Fruit fly (Drosophila melanogaster) whole organism, embryonic: Measurements from ENCODE around the gene sima.

Experiments used
- ATbp ChIP-seq: fragments of 200-800 bp; sonication (Bioruptor generic); optimal IDR thresholded peaks from 2 replicates; lab custom pipeline; 2017; ENCODE audit warnings: missing biosample characterization, mild to moderate bottlenecking, missing genetic modification characterization, missing genetic modification reagents
- B-H1 ChIP-seq: fragments of 200-800 bp; sonication (Bioruptor generic); IDR thresholded peaks from 3 replicates; pipeline ENCODE4 v1.3.6; 2022; ENCODE audit warnings: missing biosample characterization, missing genetic modification characterization
- CG10431 ChIP-seq: fragments of 200-800 bp; sonication (Bioruptor generic); optimal IDR thresholded peaks from 3 replicates; lab custom pipeline; 2018; ENCODE audit warnings: missing biosample characterization, mild to moderate bottlenecking, missing genetic modification characterization
- CG10959 ChIP-seq: fragments of 200-800 bp; sonication (Bioruptor generic); IDR thresholded peaks from 2 replicates; pipeline ENCODE4 v1.3.6; 2022; ENCODE audit warnings: missing biosample characterization, missing genetic modification characterization
- CG11085 ChIP-seq: fragments of 200-800 bp; sonication (Bioruptor generic); IDR thresholded peaks from 2 replicates; pipeline ENCODE4 v1.3.6; 2022; ENCODE audit warnings: missing biosample characterization, missing genetic modification characterization
- CG11696 ChIP-seq: fragments of 200-800 bp; sonication (Bioruptor generic); IDR thresholded peaks from 2 replicates; pipeline ENCODE4 v1.3.6; 2022; ENCODE audit warnings: missing biosample characterization, missing genetic modification characterization
- CG14014 ChIP-seq: fragments of 200-800 bp; sonication (Bioruptor generic); IDR thresholded peaks from 2 replicates; pipeline ENCODE4 v1.3.6; 2022; ENCODE audit warnings: missing biosample characterization, missing genetic modification characterization
- CG15011 ChIP-seq: fragments of 200-800 bp; sonication (Bioruptor generic); optimal IDR thresholded peaks from 3 replicates; lab custom pipeline; 2018; ENCODE audit warnings: missing biosample characterization, mild to moderate bottlenecking, missing genetic modification characterization
- CG17359 ChIP-seq: fragments of 200-800 bp; sonication (Bioruptor generic); optimal IDR thresholded peaks from 3 replicates; lab custom pipeline; 2018; ENCODE audit warnings: missing biosample characterization, mild to moderate bottlenecking, missing genetic modification characterization, moderate library complexity
- CG18476 ChIP-seq: fragments of 200-800 bp; sonication (Bioruptor generic); optimal IDR thresholded peaks from 2 replicates; lab custom pipeline; 2016; ENCODE audit warnings: missing biosample characterization, mild to moderate bottlenecking, missing genetic modification characterization
- CG30403 ChIP-seq: fragments of 200-800 bp; sonication (Bioruptor generic); optimal IDR thresholded peaks from 3 replicates; lab custom pipeline; 2016; ENCODE audit warnings: missing biosample characterization, missing genetic modification characterization
- CG3065 ChIP-seq: fragments of 200-800 bp; sonication (Bioruptor generic); optimal IDR thresholded peaks from 2 replicates; lab custom pipeline; 2016; ENCODE audit warnings: missing biosample characterization, missing genetic modification characterization
- CG33557 ChIP-seq: fragments of 200-800 bp; sonication (Bioruptor generic); optimal IDR thresholded peaks from 2 replicates; lab custom pipeline; 2019; ENCODE audit warnings: missing biosample characterization, mild to moderate bottlenecking, missing genetic modification characterization, moderate library complexity
- CG6765 ChIP-seq: fragments of 200-800 bp; sonication (Bioruptor generic); optimal IDR thresholded peaks from 3 replicates; lab custom pipeline; 2017; ENCODE audit warnings: missing biosample characterization, mild to moderate bottlenecking, missing genetic modification characterization
- CG9932 ChIP-seq: fragments of 200-800 bp; sonication (Bioruptor generic); IDR thresholded peaks from 2 replicates; pipeline ENCODE4 v1.3.6; 2022; ENCODE audit warnings: missing biosample characterization, missing genetic modification characterization
- Dip3 ChIP-seq: fragments of 200-800 bp; sonication (Bioruptor generic); optimal IDR thresholded peaks from 3 replicates; lab custom pipeline; 2016; ENCODE audit warnings: missing biosample characterization, missing genetic modification characterization
- Drgx ChIP-seq: fragments of 200-800 bp; sonication (Bioruptor generic); IDR thresholded peaks from 2 replicates; pipeline ENCODE4 v1.3.6; 2022; ENCODE audit warnings: missing biosample characterization, missing genetic modification characterization
- Gug ChIP-seq: fragments of 200-800 bp; sonication (Bioruptor generic); IDR thresholded peaks from 4 replicates; pipeline ENCODE4 v1.3.6; 2022; ENCODE audit warnings: missing biosample characterization, missing genetic modification characterization
- H15 ChIP-seq: fragments of 200-800 bp; sonication (Bioruptor generic); IDR thresholded peaks from 3 replicates; pipeline ENCODE4 v1.3.6; 2022; ENCODE audit warnings: missing biosample characterization, missing genetic modification characterization
- Hmr ChIP-seq: fragments of 200-800 bp; sonication (Bioruptor generic); optimal IDR thresholded peaks from 3 replicates; lab custom pipeline; 2017; ENCODE audit warnings: mild to moderate bottlenecking, missing biosample characterization, missing genetic modification reagents, missing genetic modification characterization
- Nf-YA ChIP-seq: fragments of 200-800 bp; sonication (Bioruptor generic); IDR thresholded peaks from 2 replicates; pipeline ENCODE4 v1.3.6; 2022; ENCODE audit warnings: missing biosample characterization, missing genetic modification characterization
- Oaz ChIP-seq: fragments of 200-800 bp; sonication (Bioruptor generic); IDR thresholded peaks from 2 replicates; pipeline ENCODE4 v1.3.6; 2022; ENCODE audit warnings: missing biosample characterization, missing genetic modification characterization
- PHDP ChIP-seq: fragments of 200-800 bp; sonication (Bioruptor generic); optimal IDR thresholded peaks from 3 replicates; lab custom pipeline; 2018; ENCODE audit warnings: missing biosample characterization, mild to moderate bottlenecking, missing genetic modification characterization, moderate library complexity
- Spps ChIP-seq: fragments of 200-800 bp; sonication (Bioruptor generic); optimal IDR thresholded peaks from 2 replicates; lab custom pipeline; 2018; ENCODE audit warnings: missing biosample characterization, mild to moderate bottlenecking, missing genetic modification characterization
- TFAM ChIP-seq: fragments of 200-800 bp; sonication (Bioruptor generic); optimal IDR thresholded peaks from 2 replicates; lab custom pipeline; 2017; ENCODE audit warnings: missing biosample characterization, missing genetic modification characterization, inconsistent platforms
- Taf1 ChIP-seq: fragments of 200-800 bp; sonication (Bioruptor generic); IDR thresholded peaks from 2 replicates; pipeline ENCODE4 v1.3.6; 2022; ENCODE audit warnings: missing biosample characterization, missing genetic modification characterization
- Vsx1 ChIP-seq: fragments of 200-800 bp; sonication (Bioruptor generic); optimal IDR thresholded peaks from 2 replicates; lab custom pipeline; 2017; ENCODE audit warnings: missing biosample characterization, mild to moderate bottlenecking, missing genetic modification characterization, missing genetic modification reagents
- Xbp1 ChIP-seq: fragments of 200-800 bp; sonication (Bioruptor generic); optimal IDR thresholded peaks from 3 replicates; lab custom pipeline; 2016; ENCODE audit warnings: missing biosample characterization, mild to moderate bottlenecking, missing genetic modification characterization
- bab2 ChIP-seq: fragments of 200-800 bp; sonication (Bioruptor generic); optimal IDR thresholded peaks from 2 replicates; lab custom pipeline; 2016; ENCODE audit warnings: missing biosample characterization, missing genetic modification characterization
- btn ChIP-seq: fragments of 200-800 bp; sonication (Bioruptor generic); optimal IDR thresholded peaks from 2 replicates; lab custom pipeline; 2016; ENCODE audit warnings: missing biosample characterization, missing genetic modification characterization
- cato ChIP-seq: fragments of 200-800 bp; sonication (Bioruptor generic); optimal IDR thresholded peaks from 2 replicates; lab custom pipeline; 2016; ENCODE audit warnings: missing biosample characterization, missing genetic modification characterization, borderline replicate concordance
- chm ChIP-seq: fragments of 200-800 bp; sonication (Bioruptor generic); IDR thresholded peaks from 2 replicates; pipeline ENCODE4 v1.3.6; 2022; ENCODE audit warnings: missing biosample characterization, missing genetic modification characterization
- fu2 ChIP-seq: fragments of 200-800 bp; sonication (Bioruptor generic); optimal IDR thresholded peaks from 2 replicates; lab custom pipeline; 2016; ENCODE audit warnings: missing biosample characterization, missing genetic modification characterization
- grn ChIP-seq: fragments of 200-800 bp; sonication (Bioruptor generic); optimal IDR thresholded peaks from 3 replicates; lab custom pipeline; 2017; ENCODE audit warnings: missing biosample characterization, missing genetic modification characterization
- h ChIP-seq: fragments of >200 bp; optimal IDR thresholded peaks from 2 replicates; lab custom pipeline; 2017
- her ChIP-seq: fragments of 200-800 bp; sonication (Bioruptor generic); optimal IDR thresholded peaks from 2 replicates; lab custom pipeline; 2016; ENCODE audit warnings: missing biosample characterization, missing genetic modification characterization
- jigr1 ChIP-seq: fragments of 200-800 bp; sonication (Bioruptor generic); IDR thresholded peaks from 3 replicates; pipeline ENCODE4 v1.3.6; 2022; ENCODE audit warnings: missing biosample characterization, missing genetic modification characterization
- jing ChIP-seq: fragments of 200-800 bp; sonication (Bioruptor generic); optimal IDR thresholded peaks from 2 replicates; lab custom pipeline; 2018; ENCODE audit warnings: missing biosample characterization, mild to moderate bottlenecking, missing genetic modification characterization
- lov ChIP-seq, 2 experiments: fragments of 200-800 bp in 1 of 2; fragments of >200 bp in 1 of 2; sonication (Bioruptor generic) in 1 of 2; IDR thresholded peaks in 1 of 2; optimal IDR thresholded peaks in 1 of 2; 2 replicates in 1 of 2; 3 replicates in 1 of 2; pipeline versions ENCODE4 v1.3.6 to Lab custom; 2017 to 2022; ENCODE audit warnings: missing biosample characterization in 1 of 2, missing genetic modification characterization in 1 of 2
- mld ChIP-seq: fragments of 200-800 bp; sonication (Bioruptor generic); IDR thresholded peaks from 3 replicates; pipeline ENCODE4 v1.3.6; 2022; ENCODE audit warnings: missing biosample characterization, missing genetic modification characterization; ENCODE audit not compliant: partially characterized antibody
- peb ChIP-seq: fragments of 200-800 bp; sonication (Bioruptor generic); IDR thresholded peaks from 2 replicates; pipeline ENCODE4 v1.3.6; 2022; ENCODE audit warnings: missing biosample characterization, missing genetic modification characterization
- pho ChIP-seq: fragments of 200-800 bp; sonication (Bioruptor generic); optimal IDR thresholded peaks from 2 replicates; lab custom pipeline; 2016; ENCODE audit warnings: missing biosample characterization, missing genetic modification characterization
- phol ChIP-seq: fragments of 200-800 bp; sonication (Bioruptor generic); optimal IDR thresholded peaks from 3 replicates; lab custom pipeline; 2018; ENCODE audit warnings: missing biosample characterization, mild to moderate bottlenecking, missing genetic modification characterization, moderate library complexity
- sd ChIP-seq: fragments of 200-800 bp; sonication (Bioruptor generic); optimal IDR thresholded peaks from 3 replicates; lab custom pipeline; 2018; ENCODE audit warnings: missing biosample characterization, mild to moderate bottlenecking, missing genetic modification characterization, moderate library complexity
- slbo ChIP-seq: fragments of 200-800 bp; sonication (Bioruptor generic); IDR thresholded peaks from 2 replicates; pipeline ENCODE4 v1.3.6; 2022; ENCODE audit warnings: missing biosample characterization, missing genetic modification characterization
- usp ChIP-seq: fragments of >200 bp; optimal IDR thresholded peaks from 2 replicates; lab custom pipeline; 2017; ENCODE audit warnings: missing biosample characterization, missing genetic modification characterization
- vnd ChIP-seq: fragments of 200-800 bp; sonication (Bioruptor generic); IDR thresholded peaks from 3 replicates; pipeline ENCODE4 v1.3.6; 2022; ENCODE audit warnings: missing biosample characterization, missing genetic modification characterization; ENCODE audit not compliant: partially characterized antibody
- wor ChIP-seq: fragments of 200-800 bp; sonication (Bioruptor generic); IDR thresholded peaks from 2 replicates; pipeline ENCODE4 v1.3.6; 2022; ENCODE audit warnings: missing biosample characterization, missing genetic modification characterization

sima gene

dm6 chr3R:30170671-30171667 is 112.9 kb downstream of the sima start, which contains the start of gene Rsod (continued):
- TF ChIP-seq B-H1 (GFP tag; lab: Robert Waterston, UW) (peak; percentile 63), mld (GFP tag; lab: Robert Waterston, UW) (peak; percentile 62; the same call in 1 of the 3 replicates), PHDP (peak; percentile 52), Taf1 (GFP tag; lab: Robert Waterston, UW) (peak; percentile 61), H15 (GFP tag; lab: Robert Waterston, UW) (peak; percentile 79), cato (GFP tag; lab: Kevin White, UChicago) (peak; percentile 13), lov (optimal IDR thresholded peaks at IDR 0.05; lab: Kevin White, UChicago) (no peak), lov (GFP tag; IDR thresholded peaks at IDR 0.05; lab: Robert Waterston, UW) (peak; percentile 58; the same call in 2 of the 3 replicates), slbo (peak; percentile 48; the same call in 1 of the 2 replicates), her (GFP tag; lab: Kevin White, UChicago) (no peak), CG11696 (no peak), CG11085 (GFP tag; lab: Robert Waterston, UW) (0 out of 2 replicates have a peak, but pooled peaks have one; percentile 45), Nf-YA (peak; percentile 27; the same call in 1 of the 2 replicates), ATbp (peak; percentile 55), CG3065 (GFP tag; lab: Kevin White, UChicago) (no peak), Drgx (peak; percentile 93), CG6765 (peak; percentile 4), Oaz (GFP tag; lab: Robert Waterston, UW) (peak; percentile 37), jing (GFP tag; lab: Kevin White, UChicago) (peak; percentile 15), usp (GFP tag; lab: Kevin White, UChicago) (no peak), CG10959 (GFP tag; lab: Robert Waterston, UW) (peak; percentile 50; the same call in 1 of the 2 replicates), h (lab: Kevin White, UChicago) (no peak), CG17359 (tag; lab: Kevin White, UChicago) (peak; percentile 79), wor (peak; percentile 28; the same call in 1 of the 2 replicates), CG10431 (GFP tag; lab: Kevin White, UChicago) (peak; percentile 27), Vsx1 (GFP tag; lab: Kevin White, UChicago) (peak; percentile 64), sd (tag; lab: Kevin White, UChicago) (no peak), btn (GFP tag; lab: Kevin White, UChicago) (no peak), grn (GFP tag; lab: Kevin White, UChicago) (peak; percentile 7), jigr1 (GFP tag; lab: Robert Waterston, UW) (0 out of 3 replicates have a peak, but pooled peaks have one; percentile 38), CG30403 (GFP tag; lab: Kevin White, UChicago) (peak; percentile 49), CG14014 (peak; percentile 66; the same call in 1 of the 2 replicates), CG33557 (GFP tag; lab: Kevin White, UChicago) (peak; percentile 50), Hmr (GFP tag; lab: Kevin White, UChicago) (no peak), Spps (tag; lab: Kevin White, UChicago) (peak; percentile 35), fu2 (GFP tag; lab: Kevin White, UChicago) (no peak), pho (GFP tag; lab: Kevin White, UChicago) (no peak), chm (peak; percentile 42; the same call in 1 of the 2 replicates), Gug (GFP tag; lab: Robert Waterston, UW) (peak; percentile 51; the same call in 2 of the 4 replicates), vnd (GFP tag; lab: Robert Waterston, UW) (no peak), TFAM (no peak), bab2 (GFP tag; lab: Kevin White, UChicago) (no peak), CG9932 (GFP tag; lab: Robert Waterston, UW) (no peak; the same call in 1 of the 2 replicates), phol (peak; percentile 56), CG18476 (GFP tag; lab: Kevin White, UChicago) (peak; percentile 24), peb (GFP tag; lab: Robert Waterston, UW) (peak; percentile 67), CG15011 (GFP tag; lab: Kevin White, UChicago) (no peak), Xbp1 (peak; percentile 59), Dip3 (GFP tag; lab: Kevin White, UChicago) (no peak)
